Fruit fly (Drosophila melanogaster) whole organism, embryonic: Measurements from ENCODE around the gene CG14615.

Experiments used
- Blimp-1 ChIP-seq: fragments of 200-800 bp; sonication (Bioruptor generic); optimal IDR thresholded peaks from 3 replicates; lab custom pipeline; 2018; ENCODE audit warnings: missing biosample characterization, missing genetic modification characterization, mild to moderate bottlenecking, moderate library complexity, missing genetic modification reagents
- CG1024 ChIP-seq: fragments of 200-800 bp; sonication (Bioruptor generic); IDR thresholded peaks from 2 replicates; pipeline ENCODE4 v1.3.6; 2022; ENCODE audit warnings: missing biosample characterization, missing genetic modification characterization
- CG10959 ChIP-seq: fragments of 200-800 bp; sonication (Bioruptor generic); IDR thresholded peaks from 2 replicates; pipeline ENCODE4 v1.3.6; 2022; ENCODE audit warnings: missing biosample characterization, missing genetic modification characterization
- CG14860 ChIP-seq: fragments of 200-800 bp; sonication (Bioruptor generic); IDR thresholded peaks from 3 replicates; pipeline ENCODE4 v1.3.6; 2022; ENCODE audit warnings: missing biosample characterization, missing genetic modification characterization; ENCODE audit not compliant: partially characterized antibody
- CG15514 ChIP-seq: fragments of 200-800 bp; sonication (Bioruptor generic); optimal IDR thresholded peaks from 3 replicates; lab custom pipeline; 2017; ENCODE audit warnings: missing biosample characterization, missing genetic modification characterization, mild to moderate bottlenecking, moderate library complexity, missing genetic modification reagents
- CG16813 ChIP-seq: fragments of 200-800 bp; sonication (Bioruptor generic); IDR thresholded peaks from 3 replicates; pipeline ENCODE4 v1.3.6; 2022; ENCODE audit warnings: missing biosample characterization, missing genetic modification characterization; ENCODE audit not compliant: partially characterized antibody
- CG17802 ChIP-seq: fragments of 200-800 bp; sonication (Bioruptor generic); optimal IDR thresholded peaks from 2 replicates; lab custom pipeline; 2018; ENCODE audit warnings: missing biosample characterization, mild to moderate bottlenecking, missing genetic modification characterization, moderate library complexity
- CG31365 ChIP-seq: fragments of 200-800 bp; sonication (Bioruptor generic); optimal IDR thresholded peaks from 2 replicates; lab custom pipeline; 2018; ENCODE audit warnings: missing biosample characterization, mild to moderate bottlenecking, missing genetic modification characterization
- CG31441 ChIP-seq: fragments of 200-800 bp; sonication (Bioruptor generic); IDR thresholded peaks from 2 replicates; pipeline ENCODE4 v1.3.6; 2022; ENCODE audit warnings: missing biosample characterization, missing genetic modification characterization
- CG32532 ChIP-seq: fragments of 200-800 bp; sonication (Bioruptor generic); IDR thresholded peaks from 2 replicates; pipeline ENCODE4 v1.3.6; 2022; ENCODE audit warnings: missing biosample characterization, missing genetic modification characterization
- CG32772 ChIP-seq: fragments of 200-800 bp; sonication (Bioruptor generic); IDR thresholded peaks from 2 replicates; pipeline ENCODE4 v1.3.6; 2022; ENCODE audit warnings: missing biosample characterization, missing genetic modification characterization
- CG34422 ChIP-seq: fragments of 200-800 bp; sonication (Bioruptor generic); IDR thresholded peaks from 3 replicates; pipeline ENCODE4 v1.3.6; 2022; ENCODE audit warnings: missing biosample characterization, missing genetic modification characterization
- CG42726 ChIP-seq: fragments of 200-800 bp; sonication (Bioruptor generic); IDR thresholded peaks from 2 replicates; pipeline ENCODE4 v1.3.6; 2022; ENCODE audit warnings: missing biosample characterization, missing genetic modification characterization; ENCODE audit not compliant: partially characterized antibody
- CG7556 ChIP-seq: fragments of 200-800 bp; sonication (Bioruptor generic); optimal IDR thresholded peaks from 2 replicates; lab custom pipeline; 2017; ENCODE audit warnings: missing biosample characterization, mild to moderate bottlenecking, missing genetic modification characterization
- CG7963 ChIP-seq: fragments of 200-800 bp; sonication (Bioruptor generic); IDR thresholded peaks from 3 replicates; pipeline ENCODE4 v1.3.6; 2022; ENCODE audit warnings: missing biosample characterization, missing genetic modification characterization; ENCODE audit not compliant: partially characterized antibody
- CoRest ChIP-seq: fragments of 200-800 bp; sonication (Bioruptor generic); optimal IDR thresholded peaks from 3 replicates; lab custom pipeline; 2018; ENCODE audit warnings: missing biosample characterization, mild to moderate bottlenecking, missing genetic modification characterization, moderate library complexity
- Deaf1 ChIP-seq: fragments of 200-800 bp; optimal IDR thresholded peaks from 3 replicates; lab custom pipeline; 2019; ENCODE audit warnings: missing biosample characterization, mild to moderate bottlenecking, missing genetic modification characterization, moderate library complexity
- Dll ChIP-seq: fragments of 200-800 bp; sonication (Bioruptor generic); IDR thresholded peaks from 4 replicates; pipeline ENCODE4 v1.3.6; 2022; ENCODE audit warnings: missing biosample characterization, missing genetic modification characterization; ENCODE audit not compliant: partially characterized antibody
- E2f2 ChIP-seq: fragments of 200-800 bp; sonication (Bioruptor generic); IDR thresholded peaks from 2 replicates; pipeline ENCODE4 v1.3.6; 2022; ENCODE audit warnings: missing biosample characterization, missing genetic modification characterization
- Ets65A ChIP-seq: fragments of 200-800 bp; sonication (Bioruptor generic); peaks from one replicate; lab custom pipeline; 2016; ENCODE audit warnings: missing biosample characterization, missing genetic modification characterization
- Ets97D ChIP-seq: fragments of 200-800 bp; sonication (Bioruptor generic); optimal IDR thresholded peaks from 3 replicates; lab custom pipeline; 2016; ENCODE audit warnings: missing biosample characterization, missing genetic modification characterization
- Hey ChIP-seq: fragments of 200-800 bp; sonication (Bioruptor generic); optimal IDR thresholded peaks from 3 replicates; lab custom pipeline; 2018; ENCODE audit warnings: missing biosample characterization, mild to moderate bottlenecking, missing genetic modification characterization
- Hsf ChIP-seq: fragments of 200-800 bp; sonication (Bioruptor generic); optimal IDR thresholded peaks from 3 replicates; lab custom pipeline; 2016; ENCODE audit warnings: missing biosample characterization, missing genetic modification characterization
- Meics ChIP-seq: fragments of 200-800 bp; sonication (Bioruptor generic); optimal IDR thresholded peaks from 2 replicates; lab custom pipeline; 2017; ENCODE audit warnings: missing biosample characterization, mild to moderate bottlenecking, missing genetic modification characterization
- NFAT ChIP-seq: fragments of 200-800 bp; sonication (Bioruptor generic); IDR thresholded peaks from 2 replicates; pipeline ENCODE4 v1.3.6; 2022; ENCODE audit warnings: missing biosample characterization, missing genetic modification characterization
- Opbp ChIP-seq: fragments of 200-800 bp; sonication (Bioruptor generic); IDR thresholded peaks from 3 replicates; pipeline ENCODE4 v1.3.6; 2022; ENCODE audit warnings: missing biosample characterization, missing genetic modification characterization; ENCODE audit not compliant: partially characterized antibody
- PHDP ChIP-seq: fragments of 200-800 bp; sonication (Bioruptor generic); optimal IDR thresholded peaks from 3 replicates; lab custom pipeline; 2018; ENCODE audit warnings: missing biosample characterization, mild to moderate bottlenecking, missing genetic modification characterization, moderate library complexity
- Sin3A ChIP-seq: fragments of >200 bp; optimal IDR thresholded peaks from 2 replicates; lab custom pipeline; 2018
- Sry-δ ChIP-seq: fragments of 200-800 bp; sonication (Bioruptor generic); optimal IDR thresholded peaks from 2 replicates; lab custom pipeline; 2016; ENCODE audit warnings: missing biosample characterization, missing genetic modification characterization
- Trl ChIP-seq, 3 experiments: fragments of >200 bp in 2 of 3; fragments of 200-800 bp in 1 of 3; sonication (Bioruptor generic) in 1 of 3; optimal IDR thresholded peaks; 2 replicates in 1 of 3; 3 replicates in 2 of 3; lab custom pipeline; 2016 to 2017; ENCODE audit warnings: missing biosample characterization in 1 of 3, missing genetic modification characterization in 1 of 3
- bbx ChIP-seq: fragments of 200-800 bp; sonication (Bioruptor generic); IDR thresholded peaks from 2 replicates; pipeline ENCODE4 v1.3.6; 2022; ENCODE audit warnings: missing biosample characterization, missing genetic modification characterization; ENCODE audit not compliant: partially characterized antibody
- cg ChIP-seq: fragments of 200-800 bp; sonication (Bioruptor generic); optimal IDR thresholded peaks from 3 replicates; lab custom pipeline; 2019; ENCODE audit warnings: missing biosample characterization, mild to moderate bottlenecking, missing genetic modification characterization, moderate library complexity
- chinmo ChIP-seq: fragments of 200-800 bp; sonication (Bioruptor generic); IDR thresholded peaks from 4 replicates; pipeline ENCODE4 v1.3.6; 2022; ENCODE audit warnings: missing biosample characterization, missing genetic modification characterization; ENCODE audit not compliant: partially characterized antibody
- dpn ChIP-seq, 2 experiments: fragments of 200-800 bp; sonication (Bioruptor generic); optimal IDR thresholded peaks; 3 replicates each; lab custom pipeline; 2016; ENCODE audit warnings: missing biosample characterization in 2 of 2, missing genetic modification characterization in 2 of 2
- gcm2 ChIP-seq: fragments of 200-800 bp; sonication (Bioruptor generic); optimal IDR thresholded peaks from 2 replicates; lab custom pipeline; 2016; ENCODE audit warnings: missing biosample characterization, missing genetic modification characterization
- gfzf ChIP-seq: fragments of 200-800 bp; sonication (Bioruptor generic); optimal IDR thresholded peaks from 2 replicates; lab custom pipeline; 2016; ENCODE audit warnings: missing biosample characterization, mild to moderate bottlenecking, missing genetic modification characterization, moderate library complexity
- mam ChIP-seq: fragments of 200-800 bp; sonication (Bioruptor generic); optimal IDR thresholded peaks from 3 replicates; lab custom pipeline; 2016; ENCODE audit warnings: missing biosample characterization, missing genetic modification characterization
- mld ChIP-seq: fragments of 200-800 bp; sonication (Bioruptor generic); IDR thresholded peaks from 3 replicates; pipeline ENCODE4 v1.3.6; 2022; ENCODE audit warnings: missing biosample characterization, missing genetic modification characterization; ENCODE audit not compliant: partially characterized antibody
- nerfin-2 ChIP-seq: fragments of 200-800 bp; sonication (Bioruptor generic); IDR thresholded peaks from 2 replicates; pipeline ENCODE4 v1.3.6; 2022; ENCODE audit warnings: missing biosample characterization, missing genetic modification characterization; ENCODE audit not compliant: partially characterized antibody
- nmo ChIP-seq: fragments of 200-800 bp; sonication (Bioruptor generic); optimal IDR thresholded peaks from 2 replicates; lab custom pipeline; 2018; ENCODE audit warnings: missing biosample characterization, mild to moderate bottlenecking, missing genetic modification characterization, moderate library complexity
- pzg ChIP-seq: fragments of 200-800 bp; sonication (Bioruptor generic); optimal IDR thresholded peaks from 3 replicates; lab custom pipeline; 2018; ENCODE audit warnings: missing biosample characterization, mild to moderate bottlenecking, missing genetic modification characterization, moderate library complexity
- ranshi ChIP-seq: fragments of 200-800 bp; sonication (Bioruptor generic); IDR thresholded peaks from 2 replicates; pipeline ENCODE4 v1.3.6; 2022; ENCODE audit warnings: missing biosample characterization, missing genetic modification characterization
- salm ChIP-seq: fragments of 200-800 bp; sonication (Bioruptor generic); optimal IDR thresholded peaks from 2 replicates; lab custom pipeline; 2018; ENCODE audit warnings: missing biosample characterization, mild to moderate bottlenecking, missing genetic modification characterization
- ssp ChIP-seq: fragments of 200-800 bp; sonication (Bioruptor generic); IDR thresholded peaks from 2 replicates; pipeline ENCODE4 v1.3.6; 2022; ENCODE audit warnings: missing biosample characterization, missing genetic modification characterization
- trem ChIP-seq: fragments of 200-800 bp; optimal IDR thresholded peaks from 3 replicates; lab custom pipeline; 2019; ENCODE audit warnings: missing biosample characterization, mild to moderate bottlenecking, missing genetic modification characterization, moderate library complexity
- unc-4 ChIP-seq: fragments of 200-800 bp; sonication (Bioruptor generic); IDR thresholded peaks from 2 replicates; pipeline ENCODE4 v1.3.6; 2022; ENCODE audit warnings: missing biosample characterization, missing genetic modification characterization; ENCODE audit not compliant: partially characterized antibody
- zfh2 ChIP-seq: fragments of 200-800 bp; sonication (Bioruptor generic); optimal IDR thresholded peaks from 2 replicates; lab custom pipeline; 2016; ENCODE audit warnings: missing biosample characterization, missing genetic modification characterization

The CG14615 gene

dm6 chrX:22455509-22456179 is 6.4 kb upstream of the CG14615 start, which contains the start of gene Usp2 (continued):
- TF ChIP-seq CG14860 (GFP tag; lab: Robert Waterston, UW) (peak; percentile 38; the same call in 1 of the 3 replicates), ssp (peak; percentile 96), pzg (GFP tag; lab: Kevin White, UChicago) (peak; percentile 81), Ets65A (GFP tag; lab: Kevin White, UChicago) (peak; percentile 38), Deaf1 (tag; lab: Kevin White, UChicago) (no peak), gfzf (GFP tag; lab: Kevin White, UChicago) (peak; percentile 88), CG1024 (GFP tag; lab: Robert Waterston, UW) (0 out of 2 replicates have a peak, but pooled peaks have one; percentile 35), Hey (tag; lab: Kevin White, UChicago) (no peak), unc-4 (GFP tag; lab: Robert Waterston, UW) (peak; percentile 36), CG7556 (no peak), CoRest (tag; lab: Kevin White, UChicago) (peak; percentile 43), CG32772 (GFP tag; lab: Robert Waterston, UW) (0 out of 2 replicates have a peak, but pooled peaks have one; percentile 19), Dll (GFP tag; lab: Robert Waterston, UW) (peak; percentile 25; the same call in 1 of the 4 replicates), mld (GFP tag; lab: Robert Waterston, UW) (peak; percentile 37; the same call in 1 of the 3 replicates), Meics (GFP tag; lab: Kevin White, UChicago) (no peak), Sry-δ (GFP tag; lab: Kevin White, UChicago) (peak; percentile 85), Blimp-1 (GFP tag; lab: Kevin White, UChicago) (no peak), CG42726 (GFP tag; lab: Robert Waterston, UW) (peak; percentile 78), Hsf (no peak), CG16813 (GFP tag; lab: Robert Waterston, UW) (peak; percentile 74), Sin3A (lab: Kevin White, UChicago) (peak; percentile 48), chinmo (GFP tag; lab: Robert Waterston, UW) (0 out of 4 replicates have a peak, but pooled peaks have one; percentile 46), CG31365 (tag; lab: Kevin White, UChicago) (no peak), zfh2 (GFP tag; lab: Kevin White, UChicago) (peak; percentile 5), salm (tag; lab: Kevin White, UChicago) (no peak), CG15514 (GFP tag; lab: Kevin White, UChicago) (peak; percentile 58), cg (GFP tag; lab: Kevin White, UChicago) (no peak), CG7963 (GFP tag; lab: Robert Waterston, UW) (peak; percentile 50; the same call in 1 of the 3 replicates), mam (GFP tag; lab: Kevin White, UChicago) (peak; percentile 27), Trl (optimal IDR thresholded peaks at IDR 0.05; lab: Kevin White, UChicago) (no peak), Trl (GFP tag; optimal IDR thresholded peaks at IDR 0.05; lab: Kevin White, UChicago) (peak; percentile 8), trem (tag; lab: Kevin White, UChicago) (peak; percentile 51), Ets97D (GFP tag; lab: Kevin White, UChicago) (peak; percentile 53), nerfin-2 (GFP tag; lab: Robert Waterston, UW) (0 out of 2 replicates have a peak, but pooled peaks have one; percentile 30), bbx (GFP tag; lab: Robert Waterston, UW) (peak; percentile 74), nmo (GFP tag; lab: Kevin White, UChicago) (peak; percentile 47), CG31441 (no peak), CG10959 (GFP tag; lab: Robert Waterston, UW) (no peak), gcm2 (GFP tag; lab: Kevin White, UChicago) (no peak), NFAT (GFP tag; lab: Robert Waterston, UW) (peak; percentile 62; the same call in 1 of the 2 replicates), E2f2 (GFP tag; lab: Robert Waterston, UW) (peak; percentile 27; the same call in 1 of the 2 replicates), CG17802 (tag; lab: Kevin White, UChicago) (peak; percentile 71), ranshi (0 out of 2 replicates have a peak, but pooled peaks have one; percentile 10), CG32532 (GFP tag; lab: Robert Waterston, UW) (0 out of 2 replicates have a peak, but pooled peaks have one; percentile 7), Opbp (GFP tag; lab: Robert Waterston, UW) (peak; percentile 72), PHDP (tag; lab: Kevin White, UChicago) (peak; percentile 9), dpn (GFP tag; optimal IDR thresholded peaks at IDR 0.05; lab: Kevin White, UChicago) (peak in 1 of 2 experiments; percentile 12), CG34422 (GFP tag; lab: Robert Waterston, UW) (0 out of 3 replicates have a peak, but pooled peaks have one; percentile 15)
